Worm (Caenorhabditis elegans) whole organism, L1 larva: Measurements from ENCODE around the gene acs-5.
A peak's percentile ranks its signal among the peaks of the same experiment; 100 is the strongest.

ENCODE experiments used
- C04F5.9 ChIP-seq: sonication (generic microtip); optimal IDR thresholded peaks from 2 replicates; lab custom pipeline; 2016; ENCODE audit warnings: missing genetic modification characterization, missing compliant biosample characterization
- C34B4.2 ChIP-seq: sonication (generic microtip); optimal IDR thresholded peaks from 2 replicates; lab custom pipeline; 2017; ENCODE audit warnings: mild to moderate bottlenecking, missing genetic modification characterization, missing compliant biosample characterization
- F16B12.6 ChIP-seq: fragments of 150-350 bp; optimal IDR thresholded peaks from 2 replicates; lab custom pipeline; 2014; ENCODE audit warnings: missing biosample characterization, missing genetic modification characterization
- Y116A8C.19 ChIP-seq: sonication (generic microtip); optimal IDR thresholded peaks from 2 replicates; lab custom pipeline; 2016; ENCODE audit warnings: missing compliant biosample characterization, missing genetic modification characterization, borderline replicate concordance
- aha-1 ChIP-seq: fragments of 150-350 bp; optimal IDR thresholded peaks from 2 replicates; lab custom pipeline; 2014; ENCODE audit warnings: missing biosample characterization, missing genetic modification characterization
- alr-1 ChIP-seq: fragments of 200-800 bp; sonication (Bioruptor generic); optimal IDR thresholded peaks from 2 replicates; lab custom pipeline; 2018; ENCODE audit warnings: borderline replicate concordance, mild to moderate bottlenecking, missing genetic modification characterization, missing compliant biosample characterization
- aly-2 ChIP-seq: fragments of 150-350 bp; optimal IDR thresholded peaks from 2 replicates; lab custom pipeline; 2014; ENCODE audit warnings: missing biosample characterization, missing genetic modification characterization
- ceh-63 ChIP-seq: fragments of 200-800 bp; sonication (Bioruptor generic); optimal IDR thresholded peaks from 2 replicates; lab custom pipeline; 2018; ENCODE audit warnings: mild to moderate bottlenecking, missing genetic modification characterization, missing compliant biosample characterization
- ceh-82 ChIP-seq, 3 experiments: fragments of 150-350 bp in 1 of 3; sonication (generic microtip) in 2 of 3; optimal IDR thresholded peaks; 2 replicates each; lab custom pipeline; 2014 to 2017; ENCODE audit warnings: missing biosample characterization in 3 of 3, missing genetic modification characterization in 3 of 3
- ceh-88 ChIP-seq: fragments of 200-800 bp; sonication (Bioruptor generic); IDR thresholded peaks from 2 replicates; pipeline ENCODE4 v1.3.6; 2022; ENCODE audit warnings: missing genetic modification characterization, missing compliant biosample characterization
- ceh-90 ChIP-seq: sonication (generic microtip); optimal IDR thresholded peaks from 2 replicates; lab custom pipeline; 2016; ENCODE audit warnings: missing genetic modification characterization, missing compliant biosample characterization
- dsc-1 ChIP-seq: sonication (generic microtip); optimal IDR thresholded peaks from 2 replicates; lab custom pipeline; 2016; ENCODE audit warnings: mild to moderate bottlenecking, missing genetic modification characterization, missing compliant biosample characterization
- efl-1 ChIP-seq, 4 experiments: fragments of 150-350 bp; optimal IDR thresholded peaks in 3 of 4; peaks in 1 of 4; 1 replicate in 1 of 4; 2 replicates in 3 of 4; lab custom pipeline; 2014; ENCODE audit warnings: missing biosample characterization in 2 of 4, missing genetic modification characterization in 2 of 4, missing genetic modification reagents in 2 of 4
- egl-13 ChIP-seq: sonication (generic microtip); optimal IDR thresholded peaks from 2 replicates; lab custom pipeline; 2016; ENCODE audit warnings: missing genotype, missing genetic modification reagents, missing genetic modification characterization, missing compliant biosample characterization
- ets-5 ChIP-seq: fragments of 200-800 bp; sonication (Bioruptor generic); IDR thresholded peaks from 2 replicates; pipeline ENCODE4 v1.3.6; 2022; ENCODE audit warnings: missing genetic modification characterization, missing compliant biosample characterization
- fkh-4 ChIP-seq: sonication (generic microtip); optimal IDR thresholded peaks from 2 replicates; lab custom pipeline; 2016; ENCODE audit warnings: missing compliant biosample characterization, missing genetic modification characterization, borderline replicate concordance
- fkh-8 ChIP-seq: sonication (generic microtip); optimal IDR thresholded peaks from 2 replicates; lab custom pipeline; 2016; ENCODE audit warnings: mild to moderate bottlenecking, missing genetic modification characterization, missing compliant biosample characterization
- fos-1 ChIP-seq: fragments of 150-350 bp; optimal IDR thresholded peaks from 2 replicates; lab custom pipeline; 2014; ENCODE audit warnings: missing biosample characterization, missing genetic modification characterization
- grh-1 ChIP-seq: fragments of 200-800 bp; sonication (Bioruptor generic); IDR thresholded peaks from 2 replicates; pipeline ENCODE4 v1.3.6; 2022; ENCODE audit warnings: missing genetic modification reagents, missing genetic modification characterization, missing compliant biosample characterization
- hlh-17 ChIP-seq: fragments of 200-800 bp; sonication (Bioruptor generic); optimal IDR thresholded peaks from 2 replicates; lab custom pipeline; 2018; ENCODE audit warnings: missing genetic modification characterization, mild to moderate bottlenecking, missing compliant biosample characterization, moderate library complexity, borderline replicate concordance
- hlh-4 ChIP-seq: sonication (generic microtip); optimal IDR thresholded peaks from 2 replicates; lab custom pipeline; 2016; ENCODE audit warnings: mild to moderate bottlenecking, missing genetic modification characterization, missing compliant biosample characterization
- hpl-2 ChIP-seq: fragments of 150-350 bp; optimal IDR thresholded peaks from 2 replicates; lab custom pipeline; 2014; ENCODE audit warnings: missing biosample characterization, missing genetic modification reagents, missing genetic modification characterization
- irx-1 ChIP-seq: sonication (generic microtip); optimal IDR thresholded peaks from 2 replicates; lab custom pipeline; 2016; ENCODE audit warnings: missing genetic modification characterization, missing compliant biosample characterization
- isw-1 ChIP-seq: fragments of 200-800 bp; sonication (Bioruptor generic); IDR thresholded peaks from 2 replicates; pipeline ENCODE4 v1.3.6; 2022; ENCODE audit warnings: missing genetic modification characterization, missing compliant biosample characterization
- lin-15B ChIP-seq: fragments of 150-350 bp; sonication (generic microtip); optimal IDR thresholded peaks from 3 replicates; lab custom pipeline; 2014; ENCODE audit warnings: missing biosample characterization, missing genetic modification characterization
- lin-35 ChIP-seq, 2 experiments: fragments of 150-350 bp; optimal IDR thresholded peaks; 2 replicates each; lab custom pipeline; 2014; ENCODE audit warnings: missing biosample characterization in 2 of 2, missing genetic modification characterization in 2 of 2, missing genetic modification reagents in 2 of 2
- lin-39 ChIP-seq: fragments of 150-350 bp; optimal IDR thresholded peaks from 2 replicates; lab custom pipeline; 2014; ENCODE audit warnings: missing biosample characterization, missing genetic modification reagents, missing genetic modification characterization
- lir-3 ChIP-seq: sonication (generic microtip); optimal IDR thresholded peaks from 2 replicates; lab custom pipeline; 2016; ENCODE audit warnings: mild to moderate bottlenecking, missing genetic modification characterization, moderate library complexity, missing compliant biosample characterization; ENCODE audit not compliant: poor library complexity
- lsy-2 ChIP-seq, 2 experiments: fragments of 150-350 bp; optimal IDR thresholded peaks; 2 replicates each; lab custom pipeline; 2014; ENCODE audit warnings: missing biosample characterization in 2 of 2, missing genetic modification characterization in 2 of 2
- mab-9 ChIP-seq: fragments of 200-800 bp; sonication (Bioruptor generic); IDR thresholded peaks from 2 replicates; pipeline ENCODE4 v1.3.6; 2022; ENCODE audit warnings: missing genetic modification reagents, missing genetic modification characterization, missing compliant biosample characterization
- mdl-1 ChIP-seq, 2 experiments: fragments of 150-350 bp; optimal IDR thresholded peaks; 2 replicates each; lab custom pipeline; 2014 to 2017; ENCODE audit warnings: missing biosample characterization in 2 of 2, missing genetic modification characterization in 2 of 2, inconsistent platforms in 1 of 2
- mef-2 ChIP-seq: fragments of 150-350 bp; optimal IDR thresholded peaks from 2 replicates; lab custom pipeline; 2014; ENCODE audit warnings: missing biosample characterization, missing genetic modification characterization
- nhr-12 ChIP-seq: sonication (generic microtip); optimal IDR thresholded peaks from 2 replicates; lab custom pipeline; 2017; ENCODE audit warnings: missing biosample characterization, missing genetic modification characterization
- nhr-19 ChIP-seq: fragments of 200-800 bp; sonication (Bioruptor generic); conservative IDR thresholded peaks from 2 replicates; pipeline ENCODE4 v1.3.6; 2022; ENCODE audit warnings: missing genetic modification characterization, missing compliant biosample characterization
- nhr-20 ChIP-seq: sonication (generic microtip); optimal IDR thresholded peaks from 2 replicates; lab custom pipeline; 2016; ENCODE audit warnings: mild to moderate bottlenecking, missing genetic modification characterization, missing compliant biosample characterization
- nhr-237 ChIP-seq: fragments of 150-350 bp; optimal IDR thresholded peaks from 2 replicates; lab custom pipeline; 2014; ENCODE audit warnings: missing biosample characterization, missing genetic modification characterization
- nhr-76 ChIP-seq: sonication (generic microtip); optimal IDR thresholded peaks from 2 replicates; lab custom pipeline; 2017; ENCODE audit warnings: missing biosample characterization, missing genetic modification characterization
- nhr-77 ChIP-seq: fragments of 150-350 bp; optimal IDR thresholded peaks from 2 replicates; lab custom pipeline; 2014; ENCODE audit warnings: missing biosample characterization, missing genetic modification characterization
- nhr-84 ChIP-seq: sonication (generic microtip); optimal IDR thresholded peaks from 2 replicates; lab custom pipeline; 2017; ENCODE audit warnings: missing biosample characterization, missing genetic modification characterization
- nhr-85 ChIP-seq: sonication (generic microtip); peaks from one replicate; lab custom pipeline; 2016; ENCODE audit warnings: missing genetic modification characterization, inconsistent platforms, missing compliant biosample characterization
- pag-3 ChIP-seq: sonication (generic microtip); optimal IDR thresholded peaks from 2 replicates; lab custom pipeline; 2017; ENCODE audit warnings: missing genetic modification characterization, mild to moderate bottlenecking, missing compliant biosample characterization, antibody characterized with exemption, borderline replicate concordance; ENCODE audit not compliant: insufficient read depth
- pax-3 ChIP-seq: fragments of 200-800 bp; sonication (Bioruptor generic); optimal IDR thresholded peaks from 2 replicates; lab custom pipeline; 2018; ENCODE audit warnings: mild to moderate bottlenecking, missing genetic modification characterization, moderate library complexity, missing compliant biosample characterization
- pqm-1 ChIP-seq: sonication (generic microtip); optimal IDR thresholded peaks from 3 replicates; lab custom pipeline; 2017; ENCODE audit warnings: missing biosample characterization, missing genetic modification characterization
- rnt-1 ChIP-seq: sonication (generic microtip); optimal IDR thresholded peaks from 2 replicates; lab custom pipeline; 2016; ENCODE audit warnings: mild to moderate bottlenecking, missing genetic modification characterization, moderate library complexity, missing compliant biosample characterization
- snpc-4 ChIP-seq: fragments of 150-350 bp; optimal IDR thresholded peaks from 2 replicates; lab custom pipeline; 2014; ENCODE audit warnings: missing biosample characterization, missing genetic modification characterization
- sox-4 ChIP-seq: sonication (generic microtip); optimal IDR thresholded peaks from 2 replicates; lab custom pipeline; 2016; ENCODE audit warnings: missing genetic modification characterization, missing compliant biosample characterization
- sptf-1 ChIP-seq: fragments of 150-350 bp; optimal IDR thresholded peaks from 2 replicates; lab custom pipeline; 2014; ENCODE audit warnings: missing biosample characterization, missing genetic modification characterization
- sup-37 ChIP-seq: fragments of 200-800 bp; sonication (Bioruptor generic); optimal IDR thresholded peaks from 2 replicates; lab custom pipeline; 2018; ENCODE audit warnings: mild to moderate bottlenecking, missing genetic modification characterization, missing compliant biosample characterization
- tbx-2 ChIP-seq: sonication (generic microtip); optimal IDR thresholded peaks from 2 replicates; lab custom pipeline; 2016; ENCODE audit warnings: missing genetic modification characterization, missing compliant biosample characterization
- unc-30 ChIP-seq: sonication (generic microtip); optimal IDR thresholded peaks from 2 replicates; lab custom pipeline; 2017; ENCODE audit warnings: missing biosample characterization, missing genetic modification characterization
- unc-62 ChIP-seq: fragments of 150-350 bp; optimal IDR thresholded peaks from 2 replicates; lab custom pipeline; 2014; ENCODE audit warnings: missing biosample characterization, missing genetic modification reagents, missing genetic modification characterization
- vab-15 ChIP-seq: sonication (generic microtip); optimal IDR thresholded peaks from 2 replicates; lab custom pipeline; 2017; ENCODE audit warnings: missing genotype, mild to moderate bottlenecking, missing genetic modification characterization, missing compliant biosample characterization
- xbp-1 ChIP-seq: sonication (generic microtip); optimal IDR thresholded peaks from 2 replicates; lab custom pipeline; 2016; ENCODE audit warnings: missing genetic modification characterization, missing compliant biosample characterization

Gene acs-5

ce11 chrIII:13530017-13530416, 13.3 kb downstream of the acs-5 start:
- peak; percentile 20 for TF ChIP-seq irx-1
- no peak for TF ChIP-seq nhr-85 (tag; lab: Kevin White, UChicago)
- no peak for TF ChIP-seq pax-3 (tag; lab: Kevin White, UChicago)
- peak; percentile 23 for TF ChIP-seq lin-39 (tag; lab: Kevin White, UChicago)
- no peak for TF ChIP-seq lir-3 (tag; lab: Kevin White, UChicago)
- TF ChIP-seq nhr-77 = no peak
- TF ChIP-seq ceh-63 (GFP tag; lab: Kevin White, UChicago) = no peak
- peak; percentile 62 for TF ChIP-seq fkh-8 (tag; lab: Kevin White, UChicago)
- TF ChIP-seq egl-13 = no peak
- TF ChIP-seq ets-5 (GFP tag; lab: Robert Waterston, UW) = no peak
- no peak for TF ChIP-seq sup-37 (GFP tag; lab: Kevin White, UChicago)
- no peak for TF ChIP-seq C34B4.2 (tag; lab: Kevin White, UChicago)
- no peak for TF ChIP-seq mef-2
- no peak for TF ChIP-seq nhr-12 (tag; lab: Kevin White, UChicago)
- TF ChIP-seq C04F5.9 (tag; lab: Kevin White, UChicago) = no peak
- TF ChIP-seq aly-2 (tag; lab: Kevin White, UChicago) = no peak
- no peak for TF ChIP-seq pqm-1
- peak; percentile 51 for TF ChIP-seq F16B12.6 (tag; lab: Kevin White, UChicago)
- TF ChIP-seq efl-1 (optimal IDR thresholded peaks at IDR 0.05; lab: Kevin White, UChicago) = peak; percentile 87 to 89
- peak; percentile 87 to 98 for TF ChIP-seq efl-1 (GFP tag; optimal IDR thresholded peaks at IDR 0.05 in 1 of 2; lab: Kevin White, UChicago)
- peak; percentile 62 for TF ChIP-seq nhr-20 (tag; lab: Kevin White, UChicago)
- TF ChIP-seq lsy-2 (tag; optimal IDR thresholded peaks at IDR 0.05; lab: Kevin White, UChicago) = peak; percentile 71 to 79
- no peak for TF ChIP-seq pag-3 (tag; lab: Kevin White, UChicago)
- no peak for TF ChIP-seq Y116A8C.19
- TF ChIP-seq hpl-2 (GFP tag; lab: Kevin White, UChicago) = no peak
- TF ChIP-seq rnt-1 (tag; lab: Kevin White, UChicago) = peak; percentile 72
- TF ChIP-seq xbp-1 (tag; lab: Kevin White, UChicago) = peak; percentile 51
- no peak for TF ChIP-seq sox-4
- no peak for TF ChIP-seq unc-30
- TF ChIP-seq ceh-82 (tag; optimal IDR thresholded peaks at IDR 0.05; lab: Kevin White, UChicago) = peak; percentile 62 to 87 (median 70)
- TF ChIP-seq isw-1 = peak; percentile 42
- TF ChIP-seq nhr-76 = no peak
- no peak for TF ChIP-seq alr-1 (tag; lab: Kevin White, UChicago)
- peak; percentile 57 for TF ChIP-seq vab-15 (tag; lab: Kevin White, UChicago)
- no peak for TF ChIP-seq snpc-4 (tag; lab: Kevin White, UChicago)
- peak; percentile 60 for TF ChIP-seq nhr-19
- TF ChIP-seq unc-62 (GFP tag; lab: Kevin White, UChicago) = no peak
- TF ChIP-seq mab-9 (GFP tag; lab: Robert Waterston, UW) = 0 out of 2 replicates have a peak, but pooled peaks have one; percentile 33
- TF ChIP-seq lin-35 (GFP tag; optimal IDR thresholded peaks at IDR 0.05; lab: Kevin White, UChicago) = peak; percentile 82 to 92
- no peak for TF ChIP-seq aha-1 (tag; lab: Kevin White, UChicago)
- TF ChIP-seq sptf-1 (tag; lab: Kevin White, UChicago) = no peak
- TF ChIP-seq tbx-2 (tag; lab: Kevin White, UChicago) = peak; percentile 52
- TF ChIP-seq ceh-88 (GFP tag; lab: Robert Waterston, UW) = no peak
- TF ChIP-seq lin-15B (tag; lab: Kevin White, UChicago) = peak; percentile 60
- peak; percentile 63 for TF ChIP-seq dsc-1 (tag; lab: Kevin White, UChicago)
- no peak for TF ChIP-seq nhr-84 (tag; lab: Kevin White, UChicago)
- TF ChIP-seq mdl-1 (tag; optimal IDR thresholded peaks at IDR 0.05; lab: Kevin White, UChicago) = peak in 1 of 2 experiments; percentile 38
- no peak for TF ChIP-seq ceh-90
- peak; percentile 9 for TF ChIP-seq fos-1 (tag; lab: Kevin White, UChicago)
- TF ChIP-seq hlh-17 (GFP tag; lab: Kevin White, UChicago) = no peak
- TF ChIP-seq fkh-4 (tag; lab: Kevin White, UChicago) = no peak
- no peak for TF ChIP-seq nhr-237 (tag; lab: Kevin White, UChicago)
- TF ChIP-seq grh-1 (GFP tag; lab: Robert Waterston, UW) = no peak; the same call in 1 of the 2 replicates
- TF ChIP-seq hlh-4 (tag; lab: Kevin White, UChicago) = no peak
